Worm (Caenorhabditis elegans): ENCODE data around the gene Y54G9A.7.

The Y54G9A.7 gene

DNA sequence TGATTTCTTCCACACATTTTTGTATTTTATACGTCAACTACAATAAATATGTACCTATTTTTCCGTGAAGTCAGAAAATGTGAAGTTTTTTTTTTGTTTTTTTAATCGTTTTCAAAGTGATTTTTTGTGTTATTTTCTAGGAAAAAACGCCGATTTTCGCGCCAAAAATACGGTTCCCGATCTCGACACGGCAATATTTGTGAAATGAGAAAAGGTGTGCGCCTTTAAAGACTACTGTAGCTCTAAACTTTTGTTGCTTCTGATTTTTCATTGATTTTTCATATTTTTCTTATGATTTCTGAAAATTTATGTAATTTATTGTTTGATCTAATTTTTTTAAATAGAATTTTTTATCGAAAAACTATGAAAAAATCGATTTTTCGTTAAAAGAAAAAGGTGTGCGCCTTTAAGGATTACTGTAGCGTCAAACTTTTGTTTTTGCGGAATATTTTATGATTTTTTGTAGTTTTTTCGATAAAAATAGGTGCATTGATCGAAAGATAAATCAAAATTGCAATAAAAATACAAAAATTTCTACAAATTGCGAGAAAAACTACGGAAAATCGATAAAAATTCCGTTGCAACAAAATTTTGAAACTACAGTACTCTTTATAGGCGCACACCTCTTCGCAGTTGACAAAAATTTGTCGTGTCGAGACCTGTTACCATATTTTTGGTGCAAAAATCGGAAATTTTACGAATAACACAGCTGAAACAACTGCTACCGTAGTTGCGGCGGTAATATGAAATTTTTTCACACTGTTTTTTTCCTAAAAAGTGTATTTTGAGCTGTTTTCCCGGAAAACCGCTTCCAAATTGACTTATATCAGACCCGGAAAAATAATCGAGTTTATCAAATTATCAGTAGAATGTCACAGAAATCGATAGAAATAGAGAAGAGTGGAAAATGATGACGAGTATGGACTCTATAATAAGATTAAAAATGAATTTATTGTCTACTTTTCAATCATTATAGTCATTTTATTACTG lies 30.0 kb downstream of the Y54G9A.7 start, which contains the start of gene kqt-3:
kqt-3 (plus strand) TSS at position 940 of the 990 bp plus-strand sequence.
- TF ChIP-seq alr-1 (tag; optimal IDR thresholded peaks at IDR 0.05) (no peak), fos-1 (tag; optimal IDR thresholded peaks at IDR 0.05) (peak; percentile 26)

DNA sequence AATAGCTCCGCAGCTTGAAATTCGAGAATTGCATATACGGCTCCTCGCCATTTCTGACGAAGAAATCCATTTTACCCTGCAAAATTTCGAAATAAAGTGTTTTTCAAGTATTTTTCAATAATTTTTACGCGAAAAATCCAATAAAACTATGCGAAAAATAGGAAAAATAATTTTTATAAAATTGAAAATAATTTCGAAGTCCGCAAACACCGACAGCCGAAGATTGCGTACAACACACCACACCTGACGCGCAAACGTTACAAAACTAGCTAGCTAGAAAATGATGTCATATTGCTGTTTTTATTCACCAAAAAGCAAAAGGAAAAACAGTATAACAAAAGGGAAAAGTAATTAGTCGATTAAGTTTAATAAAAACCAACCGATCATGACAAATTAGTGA lies 30.9 kb downstream of the Y54G9A.7 start, which contains the start of gene rpoa-1:
rpoa-1 (minus strand) TSS at position 84 of the 400 bp plus-strand sequence.
- peak; percentile 25 for TF ChIP-seq gmeb-1 (tag; optimal IDR thresholded peaks at IDR 0.05)
- TF ChIP-seq unc-55 (GFP tag; optimal IDR thresholded peaks at IDR 0.05): peak; percentile 44
- no peak for TF ChIP-seq crh-2 (tag; optimal IDR thresholded peaks at IDR 0.05)
- TF ChIP-seq lsy-2 (tag; optimal IDR thresholded peaks at IDR 0.05): peak in 1 of 2 experiments; percentile 70
- TF ChIP-seq sma-3 (GFP tag; optimal IDR thresholded peaks at IDR 0.05): no peak
- TF ChIP-seq ztf-11 (tag; optimal IDR thresholded peaks at IDR 0.05): no peak
- TF ChIP-seq C34F6.9 (tag; optimal IDR thresholded peaks at IDR 0.05): peak; percentile 46
- TF ChIP-seq fos-1 (tag; optimal IDR thresholded peaks at IDR 0.05): peak; percentile 0

DNA sequence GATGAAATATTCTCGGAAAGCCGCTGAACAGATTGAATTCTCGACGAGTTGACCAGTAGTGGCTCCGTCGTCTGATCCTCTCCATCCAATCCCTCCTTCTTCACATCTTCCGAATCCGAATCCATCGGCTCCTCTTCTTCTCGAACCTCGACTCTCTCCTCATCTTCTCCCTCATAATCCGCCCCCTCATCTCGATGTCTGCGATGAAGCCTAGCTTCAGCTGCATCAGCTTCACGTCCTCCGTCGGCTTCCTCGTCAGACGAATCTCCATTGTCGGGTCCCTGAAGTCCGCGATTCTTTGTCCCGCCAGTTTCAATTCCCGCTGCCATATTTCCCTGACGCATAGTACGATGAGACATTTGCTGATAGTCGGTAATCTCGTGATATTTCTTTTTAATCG lies 40.0 kb downstream of the Y54G9A.7 start:
- TF ChIP-seq nhr-21 (tag; optimal IDR thresholded peaks at IDR 0.05) (no peak), nhr-12 (tag; optimal IDR thresholded peaks at IDR 0.05) (no peak), mbf-1 (tag; optimal IDR thresholded peaks at IDR 0.05) (no peak), sem-4 (tag; optimal IDR thresholded peaks at IDR 0.05) (no peak), alr-1 (tag; optimal IDR thresholded peaks at IDR 0.05) (no peak), ZK546.5 (tag; optimal IDR thresholded peaks at IDR 0.05) (no peak), R02D3.7 (tag; optimal IDR thresholded peaks at IDR 0.05) (no peak), ama-1 (optimal IDR thresholded peaks at IDR 0.05) (no peak), blmp-1 (tag; optimal IDR thresholded peaks at IDR 0.05; ENCODE audit: insufficient read depth) (no peak), nhr-129 (tag; optimal IDR thresholded peaks at IDR 0.05) (no peak), mdl-1 (tag; optimal IDR thresholded peaks at IDR 0.05) (no peak), ztf-4 (tag; optimal IDR thresholded peaks at IDR 0.05) (no peak), sma-3 (GFP tag; optimal IDR thresholded peaks at IDR 0.05) (no peak), nhr-25 (tag; optimal IDR thresholded peaks at IDR 0.05) (no peak), ceh-16 (tag; optimal IDR thresholded peaks at IDR 0.05) (no peak)

DNA sequence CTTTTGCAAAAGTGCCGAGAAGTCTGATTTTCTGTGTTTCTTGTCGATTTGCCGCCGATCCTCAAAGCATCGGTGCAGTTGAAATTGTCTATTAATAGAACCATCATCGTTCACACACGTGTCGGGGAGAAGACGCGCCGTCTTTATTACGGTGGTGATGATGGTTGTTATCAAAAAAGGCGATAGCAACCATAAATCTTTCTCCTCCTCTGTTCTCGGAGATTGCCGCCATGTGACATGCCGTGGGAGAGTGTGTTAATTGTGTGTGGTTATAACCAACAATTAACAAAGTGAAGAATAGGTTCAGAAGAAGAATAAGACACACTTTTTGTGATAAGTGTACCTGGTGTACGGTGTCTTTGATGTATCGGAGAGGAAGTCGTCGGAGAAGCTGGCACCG lies 44.5 kb downstream of the Y54G9A.7 start:
- TF ChIP-seq peb-1 (tag; optimal IDR thresholded peaks at IDR 0.05) (no peak), lin-13 (GFP tag; optimal IDR thresholded peaks at IDR 0.05) (no peak), nhr-77 (tag; optimal IDR thresholded peaks at IDR 0.05) (no peak), nhr-237 (tag; optimal IDR thresholded peaks at IDR 0.05) (no peak), R02D3.7 (tag; optimal IDR thresholded peaks at IDR 0.05) (no peak), skn-1 (tag; optimal IDR thresholded peaks at IDR 0.05) (no peak), zag-1 (tag; optimal IDR thresholded peaks at IDR 0.05) (no peak), ceh-16 (tag; optimal IDR thresholded peaks at IDR 0.05) (no peak), mdl-1 (tag; optimal IDR thresholded peaks at IDR 0.05) (peak in 1 of 2 experiments; percentile 70), lsy-2 (tag; optimal IDR thresholded peaks at IDR 0.05) (peak in 1 of 2 experiments; percentile 2), gmeb-1 (tag; optimal IDR thresholded peaks at IDR 0.05) (peak; percentile 30), egl-27 (tag; optimal IDR thresholded peaks at IDR 0.05) (peak; percentile 13), F13H6.1 (tag; optimal IDR thresholded peaks at IDR 0.05) (no peak), mab-5 (tag; optimal IDR thresholded peaks at IDR 0.05) (no peak), nhr-11 (tag; optimal IDR thresholded peaks at IDR 0.05) (no peak), nhr-129 (tag; optimal IDR thresholded peaks at IDR 0.05) (peak; percentile 3), fos-1 (tag; optimal IDR thresholded peaks at IDR 0.05) (peak; percentile 42), nhr-23 (tag; optimal IDR thresholded peaks at IDR 0.05) (no peak), blmp-1 (tag; optimal IDR thresholded peaks at IDR 0.05; ENCODE audit: insufficient read depth) (peak; percentile 87), Y55F3AM.14 (GFP tag; optimal IDR thresholded peaks at IDR 0.05) (no peak), unc-55 (GFP tag; optimal IDR thresholded peaks at IDR 0.05) (no peak), C34F6.9 (tag; optimal IDR thresholded peaks at IDR 0.05) (no peak), aly-2 (tag; optimal IDR thresholded peaks at IDR 0.05) (no peak), nhr-12 (tag; optimal IDR thresholded peaks at IDR 0.05) (no peak), ZK546.5 (tag; optimal IDR thresholded peaks at IDR 0.05) (no peak), unc-62 (GFP tag; optimal IDR thresholded peaks at IDR 0.05) (no peak), ztf-11 (tag; optimal IDR thresholded peaks at IDR 0.05) (no peak), nhr-21 (tag; optimal IDR thresholded peaks at IDR 0.05) (peak; percentile 93), crh-2 (tag; optimal IDR thresholded peaks at IDR 0.05) (peak; percentile 36), lin-39 (tag; optimal IDR thresholded peaks at IDR 0.05) (no peak), ama-1 (optimal IDR thresholded peaks at IDR 0.05) (no peak), nhr-10 (tag; optimal IDR thresholded peaks at IDR 0.05) (no peak), dmd-4 (tag; optimal IDR thresholded peaks at IDR 0.05) (no peak), ceh-82 (tag; optimal IDR thresholded peaks at IDR 0.05) (no peak), alr-1 (tag; optimal IDR thresholded peaks at IDR 0.05) (no peak), sma-9 (GFP tag; optimal IDR thresholded peaks at IDR 0.05) (no peak), sma-9 (tag; optimal IDR thresholded peaks at IDR 0.05) (no peak), ztf-4 (tag; optimal IDR thresholded peaks at IDR 0.05) (no peak), nhr-6 (tag; optimal IDR thresholded peaks at IDR 0.05) (no peak), snpc-4 (tag; optimal IDR thresholded peaks at IDR 0.05) (no peak)

Data from whole organism, L2 larva.